Fruit fly (Drosophila melanogaster) whole organism, embryonic: ENCODE results near the gene CG33267.

ENCODE experiments used
- Asciz ChIP-seq: fragments of 200-800 bp; sonication (Bioruptor generic); optimal IDR thresholded peaks from 2 replicates; lab custom pipeline; 2017; ENCODE audit warnings: missing biosample characterization, mild to moderate bottlenecking, missing genetic modification characterization, missing genetic modification reagents
- Atf-2 ChIP-seq: fragments of 200-800 bp; sonication (Bioruptor generic); optimal IDR thresholded peaks from 2 replicates; lab custom pipeline; 2016; ENCODE audit warnings: missing biosample characterization, missing genetic modification characterization
- Bteb2 ChIP-seq: fragments of 200-800 bp; sonication (Bioruptor generic); optimal IDR thresholded peaks from 2 replicates; lab custom pipeline; 2016; ENCODE audit warnings: missing biosample characterization, missing genetic modification characterization
- CG10274 ChIP-seq: fragments of 200-800 bp; sonication (Bioruptor generic); optimal IDR thresholded peaks from 3 replicates; lab custom pipeline; 2017; ENCODE audit warnings: missing biosample characterization, mild to moderate bottlenecking, missing genetic modification characterization
- CG11504 ChIP-seq: fragments of 200-800 bp; sonication (Bioruptor generic); optimal IDR thresholded peaks from 3 replicates; lab custom pipeline; 2019; ENCODE audit warnings: missing biosample characterization, mild to moderate bottlenecking, missing genetic modification characterization, moderate library complexity
- CG12219 ChIP-seq: fragments of 200-800 bp; sonication (Bioruptor generic); optimal IDR thresholded peaks from 3 replicates; lab custom pipeline; 2018; ENCODE audit warnings: missing biosample characterization, mild to moderate bottlenecking, missing genetic modification characterization
- CG1233 ChIP-seq: fragments of 200-800 bp; sonication (Bioruptor generic); optimal IDR thresholded peaks from 4 replicates; lab custom pipeline; 2018; ENCODE audit warnings: missing biosample characterization, mild to moderate bottlenecking, missing genetic modification characterization
- CG12942 ChIP-seq: fragments of 200-800 bp; sonication (Bioruptor generic); optimal IDR thresholded peaks from 3 replicates; lab custom pipeline; 2016; ENCODE audit warnings: missing biosample characterization, missing genetic modification characterization
- CG15073 ChIP-seq: fragments of 200-800 bp; sonication (Bioruptor generic); optimal IDR thresholded peaks from 2 replicates; lab custom pipeline; 2016; ENCODE audit warnings: missing biosample characterization, missing genetic modification characterization
- CG17385 ChIP-seq: fragments of 200-800 bp; sonication (Bioruptor generic); optimal IDR thresholded peaks from 3 replicates; lab custom pipeline; 2018; ENCODE audit warnings: missing biosample characterization, mild to moderate bottlenecking, missing genetic modification characterization
- CG17802 ChIP-seq: fragments of 200-800 bp; sonication (Bioruptor generic); optimal IDR thresholded peaks from 2 replicates; lab custom pipeline; 2018; ENCODE audit warnings: missing biosample characterization, mild to moderate bottlenecking, missing genetic modification characterization, moderate library complexity
- CG17829 ChIP-seq: fragments of 200-800 bp; optimal IDR thresholded peaks from 2 replicates; lab custom pipeline; 2019; ENCODE audit warnings: missing biosample characterization, mild to moderate bottlenecking, missing genetic modification characterization, moderate library complexity
- CG2129 ChIP-seq: fragments of 200-800 bp; sonication (Bioruptor generic); IDR thresholded peaks from 2 replicates; pipeline ENCODE4 v1.3.6; 2022; ENCODE audit warnings: missing biosample characterization, missing genetic modification characterization; ENCODE audit not compliant: partially characterized antibody
- CG2889 ChIP-seq: fragments of 200-800 bp; sonication (Bioruptor generic); IDR thresholded peaks from 3 replicates; pipeline ENCODE4 v1.3.6; 2022; ENCODE audit warnings: missing biosample characterization, missing genetic modification characterization
- CG3407 ChIP-seq: fragments of 200-800 bp; sonication (Bioruptor generic); optimal IDR thresholded peaks from 2 replicates; lab custom pipeline; 2018; ENCODE audit warnings: missing biosample characterization, mild to moderate bottlenecking, missing genetic modification characterization
- CG7271 ChIP-seq: fragments of 200-800 bp; sonication (Bioruptor generic); optimal IDR thresholded peaks from 2 replicates; lab custom pipeline; 2018; ENCODE audit warnings: missing biosample characterization, mild to moderate bottlenecking, missing genetic modification characterization, moderate library complexity
- CG8478 ChIP-seq: fragments of >200 bp; optimal IDR thresholded peaks from 2 replicates; lab custom pipeline; 2018
- CG9215 ChIP-seq: fragments of 200-800 bp; sonication (Bioruptor generic); IDR thresholded peaks from 2 replicates; pipeline ENCODE4 v1.3.6; 2022; ENCODE audit warnings: missing biosample characterization, missing genetic modification characterization
- CoRest ChIP-seq: fragments of 200-800 bp; sonication (Bioruptor generic); optimal IDR thresholded peaks from 3 replicates; lab custom pipeline; 2018; ENCODE audit warnings: missing biosample characterization, mild to moderate bottlenecking, missing genetic modification characterization, moderate library complexity
- Dek ChIP-seq: fragments of 200-800 bp; sonication (Bioruptor generic); optimal IDR thresholded peaks from 3 replicates; lab custom pipeline; 2019; ENCODE audit warnings: missing biosample characterization, mild to moderate bottlenecking, missing genetic modification characterization, moderate library complexity
- Doc2 ChIP-seq: fragments of 200-800 bp; sonication (Bioruptor generic); IDR thresholded peaks from 2 replicates; pipeline ENCODE4 v1.3.6; 2022; ENCODE audit warnings: missing biosample characterization, missing genetic modification characterization
- Dref ChIP-seq: fragments of 200-800 bp; sonication (Bioruptor generic); IDR thresholded peaks from 2 replicates; pipeline ENCODE4 v1.3.6; 2022; ENCODE audit warnings: missing biosample characterization, missing genetic modification characterization
- GATAe ChIP-seq: fragments of 200-800 bp; sonication (Bioruptor generic); conservative IDR thresholded peaks from 2 replicates; pipeline ENCODE4 v1.3.6; 2022; ENCODE audit warnings: missing biosample characterization, missing genetic modification characterization
- H15 ChIP-seq: fragments of 200-800 bp; sonication (Bioruptor generic); IDR thresholded peaks from 3 replicates; pipeline ENCODE4 v1.3.6; 2022; ENCODE audit warnings: missing biosample characterization, missing genetic modification characterization
- Kr ChIP-seq: fragments of 200-800 bp; sonication (Bioruptor generic); optimal IDR thresholded peaks from 2 replicates; lab custom pipeline; 2017; ENCODE audit warnings: missing biosample characterization, mild to moderate bottlenecking, missing genetic modification characterization
- Mes4 ChIP-seq: fragments of 200-800 bp; sonication (Bioruptor generic); optimal IDR thresholded peaks from 2 replicates; lab custom pipeline; 2016; ENCODE audit warnings: missing biosample characterization, missing genetic modification characterization
- Myb ChIP-seq: fragments of 200-800 bp; sonication (Bioruptor generic); optimal IDR thresholded peaks from 2 replicates; lab custom pipeline; 2016; ENCODE audit warnings: missing biosample characterization, missing genetic modification characterization
- NC2β ChIP-seq: fragments of 200-800 bp; sonication (Bioruptor generic); optimal IDR thresholded peaks from 2 replicates; lab custom pipeline; 2016; ENCODE audit warnings: missing biosample characterization, missing genetic modification characterization
- NFAT ChIP-seq: fragments of 200-800 bp; sonication (Bioruptor generic); IDR thresholded peaks from 2 replicates; pipeline ENCODE4 v1.3.6; 2022; ENCODE audit warnings: missing biosample characterization, missing genetic modification characterization
- NK7.1 ChIP-seq: fragments of 200-800 bp; sonication (Bioruptor generic); optimal IDR thresholded peaks from 3 replicates; lab custom pipeline; 2016; ENCODE audit warnings: missing biosample characterization, missing genetic modification characterization
- NfI ChIP-seq: fragments of 200-800 bp; sonication (Bioruptor generic); optimal IDR thresholded peaks from 3 replicates; lab custom pipeline; 2018; ENCODE audit warnings: missing biosample characterization, mild to moderate bottlenecking, missing genetic modification characterization, moderate library complexity
- Sin3A ChIP-seq: fragments of >200 bp; optimal IDR thresholded peaks from 2 replicates; lab custom pipeline; 2018
- YL-1 ChIP-seq: fragments of 200-800 bp; sonication (Bioruptor generic); optimal IDR thresholded peaks from 3 replicates; lab custom pipeline; 2017; ENCODE audit warnings: missing biosample characterization, mild to moderate bottlenecking, missing genetic modification characterization
- bsh ChIP-seq, 2 experiments: fragments of 200-800 bp; sonication (Bioruptor generic); optimal IDR thresholded peaks; 2 replicates each; lab custom pipeline; 2017 to 2018; ENCODE audit warnings: mild to moderate bottlenecking in 2 of 2, missing biosample characterization in 2 of 2, missing genetic modification characterization in 2 of 2, moderate library complexity in 1 of 2
- ci ChIP-seq: fragments of 200-800 bp; sonication (Bioruptor generic); IDR thresholded peaks from 3 replicates; pipeline ENCODE4 v1.3.6; 2022; ENCODE audit warnings: missing biosample characterization, missing genetic modification characterization
- da ChIP-seq: fragments of 200-800 bp; sonication (Bioruptor generic); optimal IDR thresholded peaks from 2 replicates; lab custom pipeline; 2016; ENCODE audit warnings: missing biosample characterization, missing genetic modification characterization
- danr ChIP-seq: fragments of 200-800 bp; sonication (Bioruptor generic); IDR thresholded peaks from 2 replicates; pipeline ENCODE4 v1.3.6; 2022; ENCODE audit warnings: missing biosample characterization, missing genetic modification characterization
- eve ChIP-seq, 2 experiments: fragments of >200 bp; optimal IDR thresholded peaks; 2 replicates each; lab custom pipeline; 2017; ENCODE audit warnings: missing biosample characterization in 2 of 2, missing genetic modification characterization in 2 of 2
- gce ChIP-seq: fragments of 200-800 bp; sonication (Bioruptor generic); IDR thresholded peaks from 3 replicates; pipeline ENCODE4 v1.3.6; 2022; ENCODE audit warnings: missing biosample characterization, missing genetic modification characterization
- gfzf ChIP-seq: fragments of 200-800 bp; sonication (Bioruptor generic); optimal IDR thresholded peaks from 2 replicates; lab custom pipeline; 2016; ENCODE audit warnings: missing biosample characterization, mild to moderate bottlenecking, missing genetic modification characterization, moderate library complexity
- grau ChIP-seq: fragments of 200-800 bp; optimal IDR thresholded peaks from 3 replicates; lab custom pipeline; 2019; ENCODE audit warnings: missing biosample characterization, mild to moderate bottlenecking, missing genetic modification characterization, moderate library complexity
- ind ChIP-seq: fragments of 200-800 bp; sonication (Bioruptor generic); optimal IDR thresholded peaks from 3 replicates; lab custom pipeline; 2016; ENCODE audit warnings: missing biosample characterization, missing genetic modification characterization
- klu ChIP-seq: fragments of 200-800 bp; sonication (Bioruptor generic); IDR thresholded peaks from 2 replicates; pipeline ENCODE4 v1.3.6; 2022; ENCODE audit warnings: missing biosample characterization, missing genetic modification characterization
- nerfin-2 ChIP-seq: fragments of 200-800 bp; sonication (Bioruptor generic); IDR thresholded peaks from 2 replicates; pipeline ENCODE4 v1.3.6; 2022; ENCODE audit warnings: missing biosample characterization, missing genetic modification characterization; ENCODE audit not compliant: partially characterized antibody
- nom ChIP-seq: fragments of 200-800 bp; sonication (Bioruptor generic); optimal IDR thresholded peaks from 2 replicates; lab custom pipeline; 2017; ENCODE audit warnings: missing biosample characterization, missing genetic modification characterization, mild to moderate bottlenecking, moderate library complexity, missing genetic modification reagents
- rib ChIP-seq: fragments of 200-800 bp; sonication (Bioruptor generic); IDR thresholded peaks from 2 replicates; pipeline ENCODE4 v1.3.6; 2022; ENCODE audit warnings: missing biosample characterization, missing genetic modification characterization
- stwl ChIP-seq: fragments of 200-800 bp; sonication (Bioruptor generic); optimal IDR thresholded peaks from 3 replicates; lab custom pipeline; 2018; ENCODE audit warnings: missing biosample characterization, mild to moderate bottlenecking, missing genetic modification characterization, moderate library complexity
- tgo ChIP-seq: fragments of 200-800 bp; sonication (Bioruptor generic); IDR thresholded peaks from 3 replicates; pipeline ENCODE4 v1.3.6; 2022; ENCODE audit warnings: missing biosample characterization, missing genetic modification characterization
- tna ChIP-seq: fragments of 200-800 bp; sonication (Bioruptor generic); IDR thresholded peaks from 2 replicates; pipeline ENCODE4 v1.3.6; 2022; ENCODE audit warnings: missing biosample characterization, missing genetic modification characterization; ENCODE audit not compliant: partially characterized antibody
- trem ChIP-seq: fragments of 200-800 bp; optimal IDR thresholded peaks from 3 replicates; lab custom pipeline; 2019; ENCODE audit warnings: missing biosample characterization, mild to moderate bottlenecking, missing genetic modification characterization, moderate library complexity

The CG33267 gene

DNA sequence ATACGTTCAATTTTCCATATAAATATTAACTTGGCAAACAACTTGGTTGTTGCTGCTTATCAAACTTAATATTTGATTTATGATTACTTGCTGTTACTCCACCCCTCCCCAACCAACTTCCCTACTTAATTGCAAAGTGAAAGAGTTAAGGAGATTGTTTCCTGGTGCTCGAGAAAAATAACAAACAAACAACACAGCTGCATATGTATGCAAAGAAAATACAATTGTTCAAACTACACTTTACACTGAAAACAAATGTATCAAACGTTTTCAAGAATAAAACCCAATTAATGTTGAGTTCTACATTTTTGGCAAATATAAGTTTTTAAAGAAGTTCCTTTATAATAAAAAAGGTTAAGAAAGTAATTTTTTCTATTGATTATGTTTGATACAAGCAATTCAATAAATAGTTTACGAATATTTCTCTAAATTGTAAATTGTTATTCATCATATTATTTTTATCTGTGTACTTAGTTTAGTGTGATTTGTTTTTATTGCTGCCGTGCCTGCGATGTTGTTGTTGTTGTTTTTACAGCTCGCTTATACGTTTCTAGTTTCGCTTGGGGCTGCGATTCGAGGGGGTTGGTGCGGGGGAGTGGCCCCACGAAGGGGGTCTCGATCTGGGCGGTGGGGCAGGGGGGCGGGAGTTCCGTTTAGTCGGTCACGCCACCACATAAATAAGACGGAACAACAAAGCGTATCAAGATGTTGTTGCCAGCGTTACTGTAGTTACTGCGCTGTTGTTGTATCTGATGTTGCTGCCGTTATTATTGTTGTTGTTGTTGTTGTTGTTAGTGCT lies 8.4 kb upstream of the CG33267 start (continued):
- TF ChIP-seq NK7.1 (GFP tag; lab: Kevin White, UChicago) (no peak), stwl (tag; lab: Kevin White, UChicago) (no peak), H15 (GFP tag; lab: Robert Waterston, UW) (0 out of 3 replicates have a peak, but pooled peaks have one; percentile 33), GATAe (no peak), CG12219 (GFP tag; lab: Kevin White, UChicago) (no peak), NFAT (GFP tag; lab: Robert Waterston, UW) (no peak), ind (GFP tag; lab: Kevin White, UChicago) (peak; percentile 48), YL-1 (GFP tag; lab: Kevin White, UChicago) (no peak), nom (GFP tag; lab: Kevin White, UChicago) (peak; percentile 58), Kr (GFP tag; lab: Kevin White, UChicago) (no peak), tna (GFP tag; lab: Robert Waterston, UW) (no peak), CG7271 (tag; lab: Kevin White, UChicago) (no peak), da (GFP tag; lab: Kevin White, UChicago) (peak; percentile 31), gfzf (GFP tag; lab: Kevin White, UChicago) (no peak), CG2129 (GFP tag; lab: Robert Waterston, UW) (no peak), CG8478 (lab: Kevin White, UChicago) (no peak), CG12942 (peak; percentile 62), Myb (GFP tag; lab: Kevin White, UChicago) (no peak), ci (GFP tag; lab: Robert Waterston, UW) (peak; percentile 29; the same call in 2 of the 3 replicates), nerfin-2 (GFP tag; lab: Robert Waterston, UW) (no peak), CG3407 (GFP tag; lab: Kevin White, UChicago) (peak; percentile 63), CG1233 (GFP tag; lab: Kevin White, UChicago) (peak; percentile 68), CG17385 (GFP tag; lab: Kevin White, UChicago) (peak; percentile 69), CoRest (tag; lab: Kevin White, UChicago) (peak; percentile 87), Doc2 (GFP tag; lab: Robert Waterston, UW) (no peak), NC2β (GFP tag; lab: Kevin White, UChicago) (peak; percentile 27), CG11504 (tag; lab: Kevin White, UChicago) (peak; percentile 85), Mes4 (GFP tag; lab: Kevin White, UChicago) (peak; percentile 36), CG17802 (tag; lab: Kevin White, UChicago) (no peak), Dref (GFP tag; lab: Robert Waterston, UW) (no peak), CG17829 (peak; percentile 83), Bteb2 (GFP tag; lab: Kevin White, UChicago) (peak; percentile 76), bsh (GFP tag; optimal IDR thresholded peaks at IDR 0.05; lab: Kevin White, UChicago) (peak in 1 of 2 experiments; percentile 89), CG15073 (GFP tag; lab: Kevin White, UChicago) (no peak), Sin3A (lab: Kevin White, UChicago) (no peak), tgo (peak; percentile 53; the same call in 2 of the 3 replicates), Atf-2 (GFP tag; lab: Kevin White, UChicago) (peak; percentile 24), rib (peak; percentile 55; the same call in 1 of the 2 replicates), NfI (GFP tag; lab: Kevin White, UChicago) (peak; percentile 39), Dek (tag; lab: Kevin White, UChicago) (peak; percentile 64), danr (GFP tag; lab: Robert Waterston, UW) (no peak), grau (tag; lab: Kevin White, UChicago) (peak; percentile 88), gce (GFP tag; lab: Robert Waterston, UW) (peak; percentile 26; the same call in 1 of the 3 replicates), CG9215 (peak; percentile 29; the same call in 1 of the 2 replicates), eve (GFP tag; optimal IDR thresholded peaks at IDR 0.05; lab: Kevin White, UChicago) (peak in 1 of 2 experiments; percentile 58), CG10274 (GFP tag; lab: Kevin White, UChicago) (no peak), klu (GFP tag; lab: Robert Waterston, UW) (peak; percentile 36; the same call in 1 of the 2 replicates), trem (tag; lab: Kevin White, UChicago) (peak; percentile 74), Asciz (GFP tag; lab: Kevin White, UChicago) (peak; percentile 85), CG2889 (GFP tag; lab: Robert Waterston, UW) (no peak)
